Worm (Caenorhabditis elegans) whole organism, early embryonic: ENCODE measurements around the gene ugt-30.

Experiments used
- ceh-36 ChIP-seq: sonication (generic microtip); optimal IDR thresholded peaks from 2 replicates; lab custom pipeline; 2016; ENCODE audit warnings: missing genetic modification characterization, inconsistent platforms, missing compliant biosample characterization
- pes-1 ChIP-seq: fragments of 200-800 bp; sonication (Bioruptor generic); IDR thresholded peaks from 2 replicates; pipeline ENCODE4 v1.3.6; 2022; ENCODE audit warnings: missing genetic modification reagents, missing genetic modification characterization, missing compliant biosample characterization
- sea-1 ChIP-seq: fragments of 200-800 bp; sonication (Bioruptor generic); conservative IDR thresholded peaks from 2 replicates; pipeline ENCODE4 v1.3.6; 2022; ENCODE audit warnings: missing genetic modification characterization, missing compliant biosample characterization
- tbx-11 ChIP-seq: fragments of 200-800 bp; sonication (Bioruptor generic); IDR thresholded peaks from 2 replicates; pipeline ENCODE4 v1.3.6; 2022; ENCODE audit warnings: missing genetic modification characterization, missing compliant biosample characterization

Gene ugt-30

ce11 chrV:15072738-15073137 lies 52.3 kb downstream of the ugt-30 start:
- no peak for TF ChIP-seq pes-1 (GFP tag; lab: Robert Waterston, UW)
- TF ChIP-seq tbx-11 (GFP tag; lab: Robert Waterston, UW), result 0 out of 2 replicates have a peak, but pooled peaks have one; percentile 24
- TF ChIP-seq sea-1, result no peak
- no peak for TF ChIP-seq ceh-36 (tag; lab: Kevin White, UChicago)
